Fruit fly (Drosophila melanogaster) Kc167 (cell line): ENCODE data around the gene CG6790.

Experiments
- Myc ChIP-seq: fragments of >200 bp; optimal IDR thresholded peaks from 2 replicates; lab custom pipeline; 2017; ENCODE audit warnings: missing external identifiers
- Sin3A ChIP-seq: fragments of >200 bp; optimal IDR thresholded peaks from 2 replicates; lab custom pipeline; 2018; ENCODE audit warnings: missing external identifiers
- h ChIP-seq: fragments of >200 bp; optimal IDR thresholded peaks from 3 replicates; lab custom pipeline; 2018; ENCODE audit warnings: missing external identifiers
- insv ChIP-seq: fragments of >200 bp; optimal IDR thresholded peaks from 3 replicates; lab custom pipeline; 2018; ENCODE audit warnings: missing external identifiers
- psq ChIP-seq: fragments of >200 bp; optimal IDR thresholded peaks from 2 replicates; lab custom pipeline; 2017; ENCODE audit warnings: missing external identifiers
- ttk ChIP-seq: sonication (Bioruptor generic); optimal IDR thresholded peaks from 2 replicates; lab custom pipeline; 2017; ENCODE audit warnings: missing external identifiers

The CG6790 gene

DNA sequence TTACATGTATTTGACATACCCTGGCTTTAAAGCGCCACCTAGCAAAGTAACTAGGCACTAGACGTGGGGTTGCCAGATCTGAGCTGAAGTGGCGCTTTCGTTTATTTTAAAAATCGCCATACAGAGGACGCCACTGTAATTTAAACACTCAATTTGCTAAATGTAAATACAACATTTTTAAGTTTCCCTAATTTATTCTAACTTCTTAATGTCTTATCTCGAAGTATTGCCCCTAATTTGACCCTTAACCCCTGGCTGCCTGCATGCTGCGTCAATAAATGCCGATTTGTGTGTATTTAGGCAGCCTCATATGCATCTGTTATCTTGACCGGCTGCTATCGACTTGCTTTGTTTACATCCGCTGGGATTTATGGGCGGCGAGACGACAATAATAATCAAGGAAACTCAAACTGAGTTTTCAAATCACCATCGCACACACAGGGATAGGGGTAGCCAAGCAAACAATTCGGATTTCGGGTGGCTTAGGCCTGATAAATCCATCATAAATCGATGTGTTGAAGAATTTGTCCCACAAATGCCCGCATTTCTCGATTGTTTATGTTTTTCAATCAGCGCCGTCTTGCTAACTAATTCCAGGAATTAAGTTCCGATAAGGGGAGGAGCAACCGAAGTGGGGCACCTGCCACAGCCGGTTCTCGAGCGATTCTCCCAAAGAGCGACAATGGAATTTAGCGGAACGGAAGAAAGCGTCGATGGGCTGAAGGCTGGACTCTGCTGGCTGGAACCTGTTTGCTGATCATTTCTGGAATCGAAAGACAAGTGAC, 34.9 kb upstream of the CG6790 start:
- TF ChIP-seq Sin3A (lab: Kevin White, UChicago) = no peak
- TF ChIP-seq insv = no peak
- no peak for TF ChIP-seq psq (lab: Kevin White, UChicago)
- no peak for TF ChIP-seq h (lab: Kevin White, UChicago)
- no peak for TF ChIP-seq ttk (lab: Kevin White, UChicago)
- no peak for TF ChIP-seq Myc (lab: Kevin White, UChicago)

DNA sequence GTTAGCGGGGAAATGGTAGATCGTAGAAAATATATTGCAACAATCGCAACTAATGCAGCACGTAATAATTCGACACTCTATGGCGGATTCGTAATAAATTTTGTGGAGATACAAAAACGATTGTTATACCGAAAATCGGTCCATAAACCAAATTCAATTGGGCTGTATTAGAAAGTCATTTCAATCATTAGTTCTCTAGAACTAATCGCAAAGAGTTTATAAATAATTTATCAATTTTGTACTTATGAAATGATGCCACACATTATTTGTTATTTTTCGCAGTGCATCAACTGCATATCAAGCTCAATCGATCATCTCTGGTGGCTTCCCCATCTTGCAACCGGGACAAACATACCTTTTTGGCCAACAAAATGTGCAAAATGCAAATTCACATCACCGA, 33.9 kb upstream of the CG6790 start:
- no peak for TF ChIP-seq ttk (lab: Kevin White, UChicago)
- no peak for TF ChIP-seq Myc (lab: Kevin White, UChicago)
- no peak for TF ChIP-seq Sin3A (lab: Kevin White, UChicago)
- TF ChIP-seq h (lab: Kevin White, UChicago) = no peak
- TF ChIP-seq psq (lab: Kevin White, UChicago) = no peak
- no peak for TF ChIP-seq insv

DNA sequence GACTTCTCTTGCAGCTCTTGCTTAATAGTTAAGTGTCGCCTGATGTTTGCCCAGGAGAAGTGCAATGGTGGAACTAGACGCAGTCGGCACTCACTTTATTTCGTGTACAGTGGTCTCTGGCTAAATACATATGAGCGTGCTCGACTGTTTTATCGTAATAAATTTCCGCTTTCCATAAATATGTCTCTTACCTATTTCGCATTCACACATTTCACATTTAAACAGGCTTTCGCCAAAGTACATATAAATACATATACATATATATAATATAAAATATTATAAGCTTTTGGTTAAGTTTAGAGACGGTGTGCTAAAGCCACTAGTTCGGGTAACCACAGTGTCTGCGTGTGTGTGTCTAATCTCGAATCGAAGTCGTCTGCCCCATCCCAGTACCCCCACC, 28.1 kb upstream of the CG6790 start:
- TF ChIP-seq insv (no peak), h (lab: Kevin White, UChicago) (no peak), psq (lab: Kevin White, UChicago) (no peak), Sin3A (lab: Kevin White, UChicago) (no peak)

DNA sequence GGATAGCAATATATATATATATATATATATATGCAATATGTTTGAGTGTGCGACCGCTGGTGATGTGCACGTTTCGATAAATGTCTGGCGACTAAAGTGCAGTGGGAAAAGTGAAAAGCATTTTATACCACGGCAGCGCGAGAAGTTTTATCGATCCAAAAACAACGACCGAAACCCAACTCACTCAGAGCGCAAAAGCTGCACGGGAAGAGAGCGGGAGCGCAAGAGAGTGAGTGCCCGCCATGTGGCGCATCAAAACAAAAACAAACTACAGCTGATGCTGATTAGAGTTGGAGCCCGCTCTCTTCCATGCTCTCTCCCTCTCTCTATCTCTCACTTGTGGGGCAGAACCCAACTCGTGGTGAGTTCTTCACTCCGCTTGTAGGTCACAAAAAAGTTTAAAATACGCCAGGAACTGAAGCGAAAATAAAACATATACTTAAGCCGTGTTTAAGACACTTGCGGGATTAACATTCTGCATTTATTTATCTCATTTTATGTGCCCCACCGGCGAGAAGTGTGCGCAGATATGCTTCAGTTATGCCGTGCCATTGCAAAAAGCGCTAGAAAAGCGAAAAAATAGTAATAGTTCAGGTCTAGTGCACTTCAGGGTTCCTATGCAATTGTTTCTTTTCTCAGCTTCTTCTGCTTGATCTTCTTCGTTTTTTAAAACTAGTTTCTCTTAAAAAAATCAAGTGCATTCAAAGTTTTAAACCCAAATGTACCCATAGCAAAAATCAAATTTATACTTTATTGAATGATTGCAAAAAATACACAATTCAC, 26.3 kb upstream of the CG6790 start:
- TF ChIP-seq h (lab: Kevin White, UChicago) (no peak), Myc (lab: Kevin White, UChicago) (no peak), psq (lab: Kevin White, UChicago) (no peak), insv (no peak), Sin3A (lab: Kevin White, UChicago) (no peak), ttk (lab: Kevin White, UChicago) (no peak)

DNA sequence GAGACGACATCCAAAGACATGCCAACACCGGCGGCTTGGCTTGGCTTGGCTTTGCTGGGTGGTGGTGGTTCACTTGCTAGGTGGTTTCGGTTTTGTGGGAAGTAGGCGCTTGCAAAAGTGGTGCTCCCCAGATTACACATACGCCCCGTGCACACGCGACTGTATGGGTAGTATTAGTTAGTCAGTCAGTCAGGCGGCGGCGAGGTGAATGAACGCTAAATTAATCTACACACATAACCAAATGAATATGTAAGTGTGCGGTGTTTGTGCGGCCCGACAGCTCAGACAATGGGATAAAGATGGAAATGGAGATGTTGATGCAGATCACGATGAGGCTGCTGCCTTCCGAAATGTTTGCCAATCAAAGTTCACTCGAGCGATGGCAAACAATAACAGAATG, 24.6 kb upstream of the CG6790 start:
- TF ChIP-seq ttk (lab: Kevin White, UChicago) (no peak), Myc (lab: Kevin White, UChicago) (no peak), insv (no peak), h (lab: Kevin White, UChicago) (no peak), psq (lab: Kevin White, UChicago) (no peak), Sin3A (lab: Kevin White, UChicago) (no peak)

DNA sequence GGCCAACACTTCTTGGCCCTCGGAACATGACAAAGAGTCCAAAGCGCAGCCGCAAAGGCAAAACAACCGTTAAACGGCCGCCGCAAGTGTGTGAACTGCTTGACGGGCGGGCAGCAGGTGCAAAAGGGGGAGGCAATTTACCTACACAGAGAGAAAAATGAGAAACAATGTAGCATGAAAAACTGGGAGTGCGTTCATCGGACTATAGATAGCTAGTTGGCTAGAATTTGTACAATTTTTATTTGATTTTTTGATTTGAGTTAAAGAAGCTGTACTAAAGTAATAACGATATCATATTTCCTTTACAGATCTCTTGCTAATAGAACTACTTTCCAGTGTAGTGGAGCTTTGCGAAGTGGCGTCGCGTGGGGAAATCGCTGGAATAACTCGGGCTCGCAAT, 17.0 kb upstream of the CG6790 start:
- TF ChIP-seq Sin3A (lab: Kevin White, UChicago) (no peak), h (lab: Kevin White, UChicago) (no peak)

DNA sequence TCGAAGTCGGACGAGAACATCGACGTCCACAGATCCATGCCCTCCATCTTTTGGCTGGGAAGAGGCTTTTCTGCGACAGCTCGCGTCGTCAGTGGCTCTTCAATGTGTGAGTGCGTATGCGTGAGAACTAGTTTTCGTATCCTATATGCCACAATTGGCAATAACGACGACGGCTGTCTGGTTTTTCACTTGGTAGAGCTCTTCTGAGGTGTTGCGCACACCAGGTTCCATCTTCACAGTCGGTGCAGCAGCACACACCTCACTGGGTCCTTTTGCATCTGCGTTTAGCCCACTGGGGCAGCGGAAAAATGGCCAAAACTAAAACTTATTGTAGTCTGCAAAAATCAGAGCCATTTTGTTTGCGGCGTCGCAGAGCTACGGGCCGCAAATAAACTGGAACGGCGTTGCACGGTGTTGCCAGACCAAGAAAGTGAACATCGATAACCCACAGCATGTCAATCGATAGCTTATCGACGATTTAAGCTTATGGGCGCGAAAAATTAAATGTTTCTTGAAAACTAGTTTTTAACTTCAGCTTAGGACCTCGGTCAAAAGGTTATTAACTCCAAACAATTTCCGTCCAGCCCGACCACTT, 11.3 kb upstream of the CG6790 start, which contains the start of gene CG6791:
TSS of gene CG6791 (minus strand) at position 383 of the 595 bp plus-strand sequence.
- no peak for TF ChIP-seq Sin3A (lab: Kevin White, UChicago)
- TF ChIP-seq h (lab: Kevin White, UChicago) = no peak
- no peak for TF ChIP-seq ttk (lab: Kevin White, UChicago)
- TF ChIP-seq psq (lab: Kevin White, UChicago) = no peak
- no peak for TF ChIP-seq insv
- TF ChIP-seq Myc (lab: Kevin White, UChicago) = no peak

DNA sequence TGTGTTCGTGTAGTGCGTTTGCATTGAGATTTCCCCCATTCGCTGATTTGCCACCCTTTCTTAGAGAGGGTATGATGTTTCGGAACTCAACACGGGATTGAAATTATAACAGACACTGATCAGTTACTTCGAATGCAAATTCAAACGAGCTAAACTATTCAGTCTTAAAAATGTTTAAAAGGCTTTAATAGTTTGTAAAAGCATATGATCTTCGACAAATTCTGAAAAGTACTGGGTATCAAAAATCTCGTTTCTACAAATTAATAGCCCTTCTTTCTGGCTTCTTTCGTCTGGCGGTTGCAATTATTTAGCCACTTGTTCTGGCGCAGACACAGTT, 3.7 kb upstream of the CG6790 start:
- TF ChIP-seq insv = no peak
- TF ChIP-seq h (lab: Kevin White, UChicago) = no peak

DNA sequence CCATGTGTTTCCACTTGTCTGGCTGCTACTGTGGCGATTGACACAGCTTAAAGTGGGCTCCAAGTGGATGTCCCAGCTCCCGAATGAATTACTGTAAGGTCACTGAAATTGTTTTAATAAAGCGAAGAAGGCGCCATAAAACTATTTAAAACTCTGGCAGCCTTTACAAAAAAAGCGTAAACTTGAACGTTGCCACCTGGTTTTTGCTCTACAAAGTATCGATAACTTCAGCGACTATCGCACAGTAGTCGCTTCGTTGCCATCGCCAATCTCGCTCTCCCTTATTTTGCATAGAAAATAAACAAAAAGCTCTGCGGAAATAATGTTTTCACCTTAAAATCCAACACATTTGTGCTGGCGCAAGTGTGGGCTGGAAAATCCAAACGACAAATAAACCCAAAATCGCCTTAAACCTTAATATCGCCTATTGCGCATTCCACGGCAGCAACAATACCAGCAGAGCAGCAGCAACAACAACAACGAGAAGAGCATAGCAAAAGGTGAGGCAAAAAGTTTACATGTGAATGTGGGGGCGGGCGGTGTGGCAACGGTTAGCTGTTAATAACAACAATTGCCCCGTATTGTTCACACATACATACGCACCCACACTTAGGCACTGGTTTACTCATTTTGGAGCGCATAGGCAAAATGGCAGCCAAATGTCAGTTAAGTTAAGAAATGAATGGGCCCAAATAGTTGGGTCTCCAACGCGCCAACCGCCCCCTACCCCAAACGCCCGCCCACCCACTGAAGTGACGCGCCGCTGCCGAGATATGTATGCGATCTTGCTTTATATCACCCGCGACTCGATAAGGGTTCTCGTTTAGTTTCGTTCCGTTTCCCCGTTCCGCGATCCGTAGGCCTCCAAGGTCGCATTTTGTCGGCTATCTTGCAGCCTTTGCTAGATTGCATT, 3.1 kb upstream of the CG6790 start, which contains the start of gene wkd:
TSS of gene wkd (plus strand) at position 237 of the 913 bp plus-strand sequence.
- no peak for TF ChIP-seq ttk (lab: Kevin White, UChicago)
- no peak for TF ChIP-seq insv
- no peak for TF ChIP-seq h (lab: Kevin White, UChicago)
- TF ChIP-seq psq (lab: Kevin White, UChicago) = no peak
- TF ChIP-seq Myc (lab: Kevin White, UChicago) = no peak
- TF ChIP-seq Sin3A (lab: Kevin White, UChicago) = no peak

DNA sequence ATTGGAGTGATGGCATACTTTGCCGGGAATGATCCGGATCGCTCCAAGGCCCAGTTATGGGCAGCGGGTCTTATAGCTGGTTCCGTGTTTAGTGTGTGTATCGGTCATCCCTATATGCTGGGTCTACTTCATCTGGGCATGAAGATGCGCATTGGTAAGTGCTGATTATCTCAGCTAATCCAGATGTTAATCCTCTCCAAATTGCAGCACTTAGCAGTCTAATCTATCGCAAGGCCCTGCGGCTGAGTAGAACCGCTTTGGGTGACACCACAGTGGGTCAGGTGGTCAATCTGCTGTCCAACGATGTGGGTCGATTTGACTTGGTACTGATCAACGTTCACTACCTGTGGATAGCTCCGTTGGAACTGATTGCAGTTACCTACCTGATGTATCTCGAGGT, 7.1 kb downstream of the CG6790 start:
- no peak for TF ChIP-seq Sin3A (lab: Kevin White, UChicago)
- TF ChIP-seq Myc (lab: Kevin White, UChicago) = no peak
- TF ChIP-seq insv = no peak
- TF ChIP-seq psq (lab: Kevin White, UChicago) = no peak
- TF ChIP-seq ttk (lab: Kevin White, UChicago) = no peak
- TF ChIP-seq h (lab: Kevin White, UChicago) = no peak

DNA sequence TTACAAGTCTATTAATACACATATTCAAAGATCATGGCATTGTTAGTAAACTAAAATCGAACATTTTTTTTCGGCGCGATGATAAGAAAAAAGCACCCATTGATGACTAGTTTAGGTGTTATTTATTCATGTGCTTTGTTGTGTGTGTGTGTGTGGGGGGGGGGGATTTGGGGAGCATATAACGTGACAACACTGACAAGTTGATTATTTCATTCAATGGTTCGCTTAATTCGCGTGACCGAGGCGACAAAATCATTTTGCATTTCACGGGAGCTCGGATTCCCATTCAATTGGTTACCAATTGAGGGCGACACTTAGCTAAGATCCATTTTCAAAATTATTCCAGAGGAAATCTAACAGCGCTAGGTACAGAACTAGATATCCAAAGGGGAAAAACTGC, 8.6 kb downstream of the CG6790 start:
- TF ChIP-seq ttk (lab: Kevin White, UChicago) (no peak), insv (no peak), psq (lab: Kevin White, UChicago) (no peak), h (lab: Kevin White, UChicago) (no peak), Sin3A (lab: Kevin White, UChicago) (no peak), Myc (lab: Kevin White, UChicago) (no peak)
